Worm (Caenorhabditis elegans) whole organism, midembryonic: ENCODE measurements around the gene C44B9.3.
A peak's percentile ranks its signal among the peaks of the same experiment; 100 is the strongest.

Source experiments
- T22C8.4 ChIP-seq: fragments of 200-800 bp; sonication (Bioruptor generic); IDR thresholded peaks from 2 replicates; pipeline ENCODE4 v1.3.6; 2022; ENCODE audit warnings: missing genetic modification characterization, missing compliant biosample characterization
- cog-1 ChIP-seq: sonication (generic microtip); optimal IDR thresholded peaks from 2 replicates; lab custom pipeline; 2016; ENCODE audit warnings: missing genetic modification characterization, missing compliant biosample characterization
- klf-2 ChIP-seq: fragments of 200-800 bp; sonication (Bioruptor generic); conservative IDR thresholded peaks from 2 replicates; pipeline ENCODE4 v1.3.6; 2022; ENCODE audit warnings: missing genetic modification reagents, missing genetic modification characterization, missing compliant biosample characterization
- med-1 ChIP-seq: sonication (generic microtip); optimal IDR thresholded peaks from 2 replicates; lab custom pipeline; 2017; ENCODE audit warnings: missing genetic modification characterization, mild to moderate bottlenecking, missing compliant biosample characterization, antibody characterized with exemption, missing genetic modification reagents; ENCODE audit not compliant: insufficient read depth
- ref-1 ChIP-seq: fragments of 200-800 bp; sonication (Bioruptor generic); conservative IDR thresholded peaks from 2 replicates; pipeline ENCODE4 v1.3.6; 2022; ENCODE audit warnings: missing genetic modification reagents, missing genetic modification characterization, missing compliant biosample characterization
- tab-1 ChIP-seq: fragments of 200-800 bp; sonication (Bioruptor generic); IDR thresholded peaks from 2 replicates; pipeline ENCODE4 v1.3.6; 2022; ENCODE audit warnings: missing genetic modification characterization, missing compliant biosample characterization
- ztf-23 ChIP-seq: fragments of 200-800 bp; sonication (Bioruptor generic); IDR thresholded peaks from 2 replicates; pipeline ENCODE4 v1.3.6; 2022; ENCODE audit warnings: missing genetic modification reagents, missing genetic modification characterization, missing compliant biosample characterization
- ztf-29 ChIP-seq: fragments of 200-800 bp; sonication (Bioruptor generic); IDR thresholded peaks from 2 replicates; pipeline ENCODE4 v1.3.6; 2022; ENCODE audit warnings: missing genetic modification reagents, missing genetic modification characterization, missing compliant biosample characterization

DNA sequence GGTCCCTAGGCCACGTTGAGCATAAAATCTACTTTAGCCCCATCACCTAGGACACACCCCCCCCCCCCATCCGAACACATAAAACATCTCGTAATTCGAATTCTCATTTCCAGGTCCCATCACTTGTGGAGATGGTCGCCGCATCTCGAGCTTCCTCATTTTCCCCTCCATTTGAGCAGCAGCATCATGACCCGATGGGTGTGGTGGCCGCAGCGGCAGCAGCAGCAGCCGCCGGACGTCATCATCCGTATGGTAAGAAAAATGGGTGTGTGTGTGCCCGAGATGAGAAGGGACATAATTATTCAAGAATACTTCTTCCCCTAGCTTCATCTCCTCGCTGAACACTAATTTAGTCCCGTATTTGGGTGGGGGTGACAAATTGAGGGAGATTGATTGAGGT is 41.5 kb upstream of the C44B9.3 start:
- TF ChIP-seq tab-1 (GFP tag; lab: Robert Waterston, UW) (no peak), cog-1 (tag; lab: Kevin White, UChicago) (no peak), klf-2 (GFP tag; lab: Robert Waterston, UW) (no peak), ref-1 (no peak), T22C8.4 (GFP tag; lab: Robert Waterston, UW) (no peak), med-1 (GFP tag; lab: Kevin White, UChicago) (no peak), ztf-23 (GFP tag; lab: Robert Waterston, UW) (0 out of 2 replicates have a peak, but pooled peaks have one; percentile 7), ztf-29 (GFP tag; lab: Robert Waterston, UW) (no peak)
